Worm (Caenorhabditis elegans) whole organism, young adult: Measurements from ENCODE around the gene F39H12.3.

ENCODE experiments used
- B0019.2 ChIP-seq: fragments of 200-800 bp; sonication (Bioruptor generic); conservative IDR thresholded peaks from 2 replicates; pipeline ENCODE4 v1.3.6; 2022; ENCODE audit warnings: missing genetic modification reagents, missing genetic modification characterization, missing compliant biosample characterization
- C17E4.6 ChIP-seq: fragments of 200-800 bp; sonication (Bioruptor generic); IDR thresholded peaks from 2 replicates; pipeline ENCODE4 v1.3.6; 2022; ENCODE audit warnings: missing genetic modification reagents, missing genetic modification characterization, missing compliant biosample characterization
- D2030.7 ChIP-seq: fragments of 200-800 bp; sonication (Bioruptor generic); IDR thresholded peaks from 2 replicates; pipeline ENCODE4 v1.3.6; 2022; ENCODE audit warnings: missing genetic modification reagents, missing genetic modification characterization, missing compliant biosample characterization
- F39B2.1 ChIP-seq: fragments of 200-800 bp; sonication (Bioruptor generic); IDR thresholded peaks from 2 replicates; pipeline ENCODE4 v1.3.6; 2022; ENCODE audit warnings: missing genetic modification reagents, missing genetic modification characterization, missing compliant biosample characterization
- F49E8.2 ChIP-seq: sonication (generic microtip); optimal IDR thresholded peaks from 3 replicates; lab custom pipeline; 2017; ENCODE audit warnings: missing genetic modification characterization, mild to moderate bottlenecking, missing compliant biosample characterization, antibody characterized with exemption, moderate library complexity; ENCODE audit not compliant: insufficient read depth
- F52B5.7 ChIP-seq: sonication (generic microtip); optimal IDR thresholded peaks from 2 replicates; lab custom pipeline; 2016; ENCODE audit warnings: mild to moderate bottlenecking, missing genetic modification characterization, missing compliant biosample characterization
- F55B11.4 ChIP-seq: sonication (generic microtip); optimal IDR thresholded peaks from 2 replicates; lab custom pipeline; 2016; ENCODE audit warnings: missing compliant biosample characterization, missing genetic modification characterization, borderline replicate concordance; ENCODE audit not compliant: insufficient read depth
- K11D2.4 ChIP-seq: fragments of 200-800 bp; sonication (Bioruptor generic); IDR thresholded peaks from 2 replicates; pipeline ENCODE4 v1.3.6; 2022; ENCODE audit warnings: missing genetic modification reagents, missing genetic modification characterization, missing compliant biosample characterization
- K12H6.12 ChIP-seq: fragments of 200-800 bp; sonication (Bioruptor generic); optimal IDR thresholded peaks from 2 replicates; lab custom pipeline; 2018; ENCODE audit warnings: mild to moderate bottlenecking, missing genetic modification characterization, missing compliant biosample characterization
- T26A5.8 ChIP-seq: sonication (generic microtip); optimal IDR thresholded peaks from 2 replicates; lab custom pipeline; 2016; ENCODE audit warnings: missing genetic modification characterization, missing compliant biosample characterization
- Y53F4B.3 ChIP-seq: fragments of 200-800 bp; sonication (Bioruptor generic); IDR thresholded peaks from 2 replicates; pipeline ENCODE4 v1.3.6; 2022; ENCODE audit warnings: missing genetic modification reagents, missing genetic modification characterization, missing compliant biosample characterization
- Y53G8AR.9 ChIP-seq: fragments of 200-800 bp; sonication (Bioruptor generic); conservative IDR thresholded peaks from 2 replicates; pipeline ENCODE4 v1.3.6; 2022; ENCODE audit warnings: missing genetic modification reagents, missing genetic modification characterization, missing compliant biosample characterization
- ZK185.1 ChIP-seq: sonication (generic microtip); optimal IDR thresholded peaks from 2 replicates; lab custom pipeline; 2016; ENCODE audit warnings: mild to moderate bottlenecking, missing genetic modification characterization, missing compliant biosample characterization; ENCODE audit not compliant: poor library complexity, severe bottlenecking
- atf-7 ChIP-seq: sonication (generic microtip); optimal IDR thresholded peaks from 2 replicates; lab custom pipeline; 2017; ENCODE audit warnings: mild to moderate bottlenecking, missing genetic modification characterization, missing compliant biosample characterization
- bed-2 ChIP-seq: fragments of 200-800 bp; sonication (Bioruptor generic); IDR thresholded peaks from 2 replicates; pipeline ENCODE4 v1.3.6; 2022; ENCODE audit warnings: missing genetic modification reagents, missing genetic modification characterization, missing compliant biosample characterization
- ceh-79 ChIP-seq: sonication (generic microtip); optimal IDR thresholded peaks from 2 replicates; lab custom pipeline; 2017; ENCODE audit warnings: mild to moderate bottlenecking, missing genetic modification characterization, missing compliant biosample characterization
- ceh-91 ChIP-seq: fragments of 200-800 bp; sonication (Bioruptor generic); IDR thresholded peaks from 2 replicates; pipeline ENCODE4 v1.3.6; 2022; ENCODE audit warnings: missing genetic modification reagents, missing genetic modification characterization, missing compliant biosample characterization
- die-1 ChIP-seq: sonication (generic microtip); optimal IDR thresholded peaks from 2 replicates; lab custom pipeline; 2016; ENCODE audit warnings: missing genotype, mild to moderate bottlenecking, missing genetic modification characterization, missing compliant biosample characterization
- dox-1 ChIP-seq: fragments of 200-800 bp; sonication (Bioruptor generic); IDR thresholded peaks from 2 replicates; pipeline ENCODE4 v1.3.6; 2022; ENCODE audit warnings: missing genetic modification reagents, missing genetic modification characterization, missing compliant biosample characterization
- dpff-1 ChIP-seq: sonication (generic microtip); optimal IDR thresholded peaks from 2 replicates; lab custom pipeline; 2017; ENCODE audit warnings: mild to moderate bottlenecking, missing genetic modification characterization, missing compliant biosample characterization
- efl-1 ChIP-seq: fragments of 150-350 bp; optimal IDR thresholded peaks from 2 replicates; lab custom pipeline; 2014; ENCODE audit warnings: missing biosample characterization, missing genetic modification reagents, missing genetic modification characterization
- egl-44 ChIP-seq: fragments of 200-800 bp; sonication (Bioruptor generic); IDR thresholded peaks from 2 replicates; pipeline ENCODE4 v1.3.6; 2022; ENCODE audit warnings: missing genetic modification reagents, missing genetic modification characterization, missing compliant biosample characterization
- lin-26 ChIP-seq: fragments of 200-800 bp; sonication (Bioruptor generic); IDR thresholded peaks from 2 replicates; pipeline ENCODE4 v1.3.6; 2022; ENCODE audit warnings: missing genetic modification reagents, missing genetic modification characterization, missing compliant biosample characterization
- lsl-1 ChIP-seq: fragments of 200-800 bp; sonication (Bioruptor generic); optimal IDR thresholded peaks from 2 replicates; lab custom pipeline; 2018; ENCODE audit warnings: mild to moderate bottlenecking, missing genetic modification characterization, moderate library complexity, missing compliant biosample characterization
- lsy-27 ChIP-seq: sonication (generic microtip); optimal IDR thresholded peaks from 2 replicates; lab custom pipeline; 2017; ENCODE audit warnings: missing genetic modification characterization, mild to moderate bottlenecking, missing compliant biosample characterization, antibody characterized with exemption, missing genotype, borderline replicate concordance; ENCODE audit not compliant: insufficient read depth
- madf-3 ChIP-seq: fragments of 200-800 bp; sonication (Bioruptor generic); IDR thresholded peaks from 2 replicates; pipeline ENCODE4 v1.3.6; 2022; ENCODE audit warnings: missing genetic modification reagents, missing genetic modification characterization, missing compliant biosample characterization
- madf-8 ChIP-seq: fragments of 200-800 bp; sonication (Bioruptor generic); conservative IDR thresholded peaks from 2 replicates; pipeline ENCODE4 v1.3.6; 2022; ENCODE audit warnings: missing genetic modification reagents, missing genetic modification characterization, missing compliant biosample characterization
- mes-4 ChIP-seq: sonication (generic microtip); optimal IDR thresholded peaks from 2 replicates; lab custom pipeline; 2016; ENCODE audit warnings: missing genotype, missing genetic modification characterization, missing compliant biosample characterization
- mxl-1 ChIP-seq: sonication (generic microtip); optimal IDR thresholded peaks from 2 replicates; lab custom pipeline; 2016; ENCODE audit warnings: missing genetic modification characterization, missing compliant biosample characterization
- nhr-120 ChIP-seq: fragments of 200-800 bp; sonication (Bioruptor generic); IDR thresholded peaks from 2 replicates; pipeline ENCODE4 v1.3.6; 2022; ENCODE audit warnings: missing genetic modification characterization, missing compliant biosample characterization
- rcor-1 ChIP-seq: fragments of 200-800 bp; sonication (Bioruptor generic); IDR thresholded peaks from 2 replicates; pipeline ENCODE4 v1.3.6; 2022; ENCODE audit warnings: missing genetic modification reagents, missing genetic modification characterization, missing compliant biosample characterization
- rpc-1 ChIP-seq, 2 experiments: fragments of 150-350 bp in 1 of 2; sonication (generic microtip) in 1 of 2; optimal IDR thresholded peaks; 2 replicates each; lab custom pipeline; 2014 to 2018; ENCODE audit warnings: missing biosample characterization in 1 of 2, missing genetic modification characterization in 1 of 2, missing genetic modification reagents in 1 of 2, missing genotype in 1 of 2
- sea-2 ChIP-seq: fragments of 200-800 bp; sonication (Bioruptor generic); IDR thresholded peaks from 2 replicates; pipeline ENCODE4 v1.3.6; 2022; ENCODE audit warnings: missing genetic modification characterization, missing compliant biosample characterization
- snpc-4 ChIP-seq, 5 experiments: fragments of 150-350 bp in 1 of 5; sonication (generic microtip) in 4 of 5; optimal IDR thresholded peaks; 2 replicates each; lab custom pipeline; 2014 to 2018; ENCODE audit warnings: missing genetic modification characterization in 5 of 5, missing biosample characterization in 3 of 5, antibody characterized with exemption in 2 of 5, mild to moderate bottlenecking in 2 of 5, missing compliant biosample characterization in 2 of 5, missing genotype in 2 of 5, moderate library complexity in 2 of 5, missing genetic modification reagents in 1 of 5
- unc-130 ChIP-seq: sonication (generic microtip); optimal IDR thresholded peaks from 2 replicates; lab custom pipeline; 2016; ENCODE audit warnings: missing genetic modification reagents, missing genetic modification characterization, missing compliant biosample characterization
- zfh-2 ChIP-seq: fragments of 200-800 bp; sonication (Bioruptor generic); conservative IDR thresholded peaks from 2 replicates; pipeline ENCODE4 v1.3.6; 2022; ENCODE audit warnings: missing genetic modification reagents, missing genetic modification characterization, missing compliant biosample characterization
- ztf-26 ChIP-seq: sonication (generic microtip); optimal IDR thresholded peaks from 2 replicates; lab custom pipeline; 2017; ENCODE audit warnings: missing genetic modification characterization, missing compliant biosample characterization
- ztf-28 ChIP-seq: fragments of 200-800 bp; sonication (Bioruptor generic); IDR thresholded peaks from 2 replicates; pipeline ENCODE4 v1.3.6; 2022; ENCODE audit warnings: missing genetic modification reagents, missing genetic modification characterization, missing compliant biosample characterization
- ztf-6 ChIP-seq: fragments of 200-800 bp; sonication (Bioruptor generic); IDR thresholded peaks from 2 replicates; pipeline ENCODE4 v1.3.6; 2022; ENCODE audit warnings: missing genetic modification reagents, missing genetic modification characterization, missing compliant biosample characterization

Gene F39H12.3

DNA sequence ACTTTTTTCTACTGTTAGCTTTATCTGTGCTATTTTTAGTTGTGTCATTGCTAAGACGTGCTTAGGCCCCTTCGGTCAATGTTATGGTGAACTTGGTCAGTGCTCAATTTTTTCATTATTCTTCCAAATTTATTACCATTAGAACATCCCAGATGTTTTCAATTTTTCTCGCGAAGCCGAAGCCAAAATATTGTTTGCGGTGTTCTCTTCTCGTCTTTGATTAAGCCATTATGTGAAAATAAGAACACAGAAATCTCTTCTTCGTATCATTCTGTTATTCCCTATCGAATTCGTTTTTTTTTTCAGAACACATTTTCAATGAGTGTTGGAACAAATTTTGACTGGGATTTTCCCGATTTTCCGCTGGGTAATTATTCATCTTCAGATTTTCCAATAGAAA, 38.8 kb downstream of the F39H12.3 start, which contains the start of gene gtr-1:
gtr-1 (plus strand) TSS at position 301 of the 400 bp plus-strand sequence.
- TF ChIP-seq B0019.2 (GFP tag; lab: Robert Waterston, UW) = no peak
- TF ChIP-seq T26A5.8 = no peak
- TF ChIP-seq dox-1 (GFP tag; lab: Robert Waterston, UW) = no peak
- TF ChIP-seq snpc-4 (GFP tag; optimal IDR thresholded peaks at IDR 0.05; lab: Kevin White, UChicago) = no peak
- no peak for TF ChIP-seq snpc-4 (tag; optimal IDR thresholded peaks at IDR 0.05; lab: Kevin White, UChicago)
- TF ChIP-seq F39B2.1 (GFP tag; lab: Robert Waterston, UW) = no peak

ce11 chrX:790593-790992, 50.7 kb downstream of the F39H12.3 start:
- TF ChIP-seq nhr-120 (GFP tag; lab: Robert Waterston, UW) = no peak
- no peak for TF ChIP-seq ceh-79 (tag; lab: Kevin White, UChicago)
- no peak for TF ChIP-seq lin-26 (GFP tag; lab: Robert Waterston, UW)
- TF ChIP-seq D2030.7 (GFP tag; lab: Robert Waterston, UW) = no peak
- no peak for TF ChIP-seq rpc-1 (optimal IDR thresholded peaks at IDR 0.05; lab: Kevin White, UChicago)
- no peak for TF ChIP-seq rpc-1 (tag; optimal IDR thresholded peaks at IDR 0.05; lab: Kevin White, UChicago)
- TF ChIP-seq ztf-28 (GFP tag; lab: Robert Waterston, UW) = no peak
- no peak for TF ChIP-seq dpff-1
- no peak for TF ChIP-seq madf-3
- TF ChIP-seq ztf-6 (GFP tag; lab: Robert Waterston, UW) = no peak
- TF ChIP-seq K11D2.4 (GFP tag; lab: Robert Waterston, UW) = no peak
- no peak for TF ChIP-seq rcor-1 (GFP tag; lab: Robert Waterston, UW)
- TF ChIP-seq Y53G8AR.9 (GFP tag; lab: Robert Waterston, UW) = no peak
- TF ChIP-seq sea-2 (GFP tag; lab: Robert Waterston, UW) = no peak
- no peak for TF ChIP-seq bed-2 (GFP tag; lab: Robert Waterston, UW)
- TF ChIP-seq F55B11.4 = no peak
- TF ChIP-seq F52B5.7 (tag; lab: Kevin White, UChicago) = no peak
- TF ChIP-seq lsy-27 (tag; lab: Kevin White, UChicago) = no peak
- TF ChIP-seq die-1 (tag; lab: Kevin White, UChicago) = no peak
- TF ChIP-seq mes-4 (tag; lab: Kevin White, UChicago) = no peak
- TF ChIP-seq ZK185.1 (tag; lab: Kevin White, UChicago) = no peak
- TF ChIP-seq, all 124 proteins: peak for 0

DNA sequence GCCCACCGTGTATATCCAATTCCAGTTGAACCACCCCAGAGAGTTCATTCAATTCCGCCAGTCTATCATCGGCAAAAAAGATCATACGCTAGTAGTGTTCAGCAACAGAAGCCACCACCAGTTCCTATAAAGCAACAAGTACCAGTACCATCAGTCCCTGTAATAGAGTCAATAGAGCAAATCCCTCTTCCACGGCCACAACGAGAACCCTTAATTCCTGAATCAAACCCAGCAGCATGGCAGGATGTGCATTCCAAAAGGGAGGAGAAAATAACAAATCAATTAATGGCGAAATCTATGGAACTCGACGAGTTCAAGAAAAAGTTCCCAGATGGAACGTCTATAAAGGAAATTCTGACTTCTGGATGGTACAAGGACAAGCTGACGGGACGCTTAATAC, 51.4 kb downstream of the F39H12.3 start:
- TF ChIP-seq efl-1 (GFP tag; lab: Kevin White, UChicago) (no peak), mxl-1 (tag; lab: Kevin White, UChicago) (no peak), unc-130 (GFP tag; lab: Kevin White, UChicago) (no peak), egl-44 (GFP tag; lab: Robert Waterston, UW) (no peak), F39B2.1 (GFP tag; lab: Robert Waterston, UW) (no peak), atf-7 (no peak), lsl-1 (GFP tag; lab: Kevin White, UChicago) (no peak), zfh-2 (GFP tag; lab: Robert Waterston, UW) (no peak), ztf-6 (GFP tag; lab: Robert Waterston, UW) (no peak), F49E8.2 (tag; lab: Kevin White, UChicago) (no peak), madf-8 (GFP tag; lab: Robert Waterston, UW) (no peak), C17E4.6 (GFP tag; lab: Robert Waterston, UW) (no peak), ceh-91 (GFP tag; lab: Robert Waterston, UW) (no peak), K12H6.12 (tag; lab: Kevin White, UChicago) (no peak), ztf-26 (tag; lab: Kevin White, UChicago) (no peak), Y53F4B.3 (GFP tag; lab: Robert Waterston, UW) (no peak)
